Worm (Caenorhabditis elegans): ENCODE measurements around the gene grl-6.

grl-6 gene

ce11 chrX:6450839-6451491 is at the start of gene grl-6, which contains the start of gene K10C2.6:
Gene grl-6 (minus strand): TSS chrX:6450939.
Gene K10C2.6 (plus strand): TSS chrX:6451441.
- TF ChIP-seq med-1 (GFP tag; optimal IDR thresholded peaks at IDR 0.05; ENCODE audit: insufficient read depth) (no peak), cog-1 (tag; optimal IDR thresholded peaks at IDR 0.05) (no peak)

- TF ChIP-seq flt-1 (GFP tag; IDR thresholded peaks at IDR 0.05) (no peak), med-1 (GFP tag; optimal IDR thresholded peaks at IDR 0.05; ENCODE audit: insufficient read depth) (no peak), ref-1 (GFP tag; conservative IDR thresholded peaks at IDR 0.05) (no peak), tab-1 (GFP tag; IDR thresholded peaks at IDR 0.05) (no peak), T22C8.4 (GFP tag; IDR thresholded peaks at IDR 0.05) (no peak), cog-1 (tag; optimal IDR thresholded peaks at IDR 0.05) (no peak), ztf-29 (GFP tag; IDR thresholded peaks at IDR 0.05) (no peak), klf-2 (GFP tag; conservative IDR thresholded peaks at IDR 0.05) (no peak), ztf-23 (GFP tag; IDR thresholded peaks at IDR 0.05) (no peak)
Observed at ce11 chrX:6499736-6500135, 49.0 kb upstream of the grl-6 start, which contains the start of gene actl-1. Gene actl-1 (minus strand): TSS chrX:6499836.

ce11 chrX:6484780-6485179 is 34.0 kb upstream of the grl-6 start, which contains the start of gene gar-1:
Gene gar-1 (minus strand): TSS chrX:6484880.
- TF ChIP-seq flt-1 (GFP tag; IDR thresholded peaks at IDR 0.05), result no peak
- no peak for TF ChIP-seq klf-2 (GFP tag; conservative IDR thresholded peaks at IDR 0.05)
- no peak for TF ChIP-seq tab-1 (GFP tag; IDR thresholded peaks at IDR 0.05)
- no peak for TF ChIP-seq med-1 (GFP tag; optimal IDR thresholded peaks at IDR 0.05; ENCODE audit: insufficient read depth)
- no peak for TF ChIP-seq cog-1 (tag; optimal IDR thresholded peaks at IDR 0.05)
- TF ChIP-seq ztf-29 (GFP tag; IDR thresholded peaks at IDR 0.05), result no peak
- TF ChIP-seq ref-1 (GFP tag; conservative IDR thresholded peaks at IDR 0.05), result no peak
- no peak for TF ChIP-seq ztf-23 (GFP tag; IDR thresholded peaks at IDR 0.05)
- no peak for TF ChIP-seq T22C8.4 (GFP tag; IDR thresholded peaks at IDR 0.05)

- no peak for TF ChIP-seq tab-1 (GFP tag; IDR thresholded peaks at IDR 0.05)
- TF ChIP-seq flt-1 (GFP tag; IDR thresholded peaks at IDR 0.05), result no peak
Observed at ce11 chrX:6476540-6476939, 25.8 kb upstream of the grl-6 start, which contains the start of gene C15B12.1. Gene C15B12.1 (plus strand): TSS chrX:6476810.

ce11 chrX:6473698-6474314 is 23.1 kb upstream of the grl-6 start, which contains the start of the genes C15B12.4 and C15B12.8:
Gene C15B12.4 (minus strand): TSS chrX:6473748.
Gene C15B12.8 (plus strand): TSS chrX:6474264.
- TF ChIP-seq klf-2 (GFP tag; conservative IDR thresholded peaks at IDR 0.05), result no peak
- no peak for TF ChIP-seq cog-1 (tag; optimal IDR thresholded peaks at IDR 0.05)
- TF ChIP-seq ztf-29 (GFP tag; IDR thresholded peaks at IDR 0.05), result no peak
- TF ChIP-seq ztf-23 (GFP tag; IDR thresholded peaks at IDR 0.05), result no peak
- TF ChIP-seq tab-1 (GFP tag; IDR thresholded peaks at IDR 0.05), result no peak
- TF ChIP-seq T22C8.4 (GFP tag; IDR thresholded peaks at IDR 0.05), result no peak
- no peak for TF ChIP-seq flt-1 (GFP tag; IDR thresholded peaks at IDR 0.05)
- TF ChIP-seq ref-1 (GFP tag; conservative IDR thresholded peaks at IDR 0.05), result no peak
- no peak for TF ChIP-seq med-1 (GFP tag; optimal IDR thresholded peaks at IDR 0.05; ENCODE audit: insufficient read depth)

- TF ChIP-seq med-1 (GFP tag; optimal IDR thresholded peaks at IDR 0.05; ENCODE audit: insufficient read depth) (no peak), tab-1 (GFP tag; IDR thresholded peaks at IDR 0.05) (no peak)
Observed at ce11 chrX:6468499-6468898, 17.8 kb upstream of the grl-6 start, which contains the start of gene C15B12.9. Gene C15B12.9 (plus strand): TSS chrX:6468799.

ce11 chrX:6467462-6467861 is 16.7 kb upstream of the grl-6 start, which contains the start of gene C15B12.3:
Gene C15B12.3 (minus strand): TSS chrX:6467562.
- TF ChIP-seq klf-2 (GFP tag; conservative IDR thresholded peaks at IDR 0.05), result no peak
- no peak for TF ChIP-seq flt-1 (GFP tag; IDR thresholded peaks at IDR 0.05)
- no peak for TF ChIP-seq tab-1 (GFP tag; IDR thresholded peaks at IDR 0.05)
- TF ChIP-seq ztf-29 (GFP tag; IDR thresholded peaks at IDR 0.05), result no peak
- TF ChIP-seq ref-1 (GFP tag; conservative IDR thresholded peaks at IDR 0.05), result no peak
- TF ChIP-seq med-1 (GFP tag; optimal IDR thresholded peaks at IDR 0.05; ENCODE audit: insufficient read depth), result no peak
- no peak for TF ChIP-seq ztf-23 (GFP tag; IDR thresholded peaks at IDR 0.05)
- no peak for TF ChIP-seq cog-1 (tag; optimal IDR thresholded peaks at IDR 0.05)
- TF ChIP-seq T22C8.4 (GFP tag; IDR thresholded peaks at IDR 0.05), result no peak

ce11 chrX:6462995-6463462 is 12.3 kb upstream of the grl-6 start, which contains the start of gene C15B12.2:
Gene C15B12.2 (plus strand): TSS chrX:6463412.
- TF ChIP-seq cog-1 (tag; optimal IDR thresholded peaks at IDR 0.05) (no peak), flt-1 (GFP tag; IDR thresholded peaks at IDR 0.05) (no peak), ztf-23 (GFP tag; IDR thresholded peaks at IDR 0.05) (no peak), ref-1 (GFP tag; conservative IDR thresholded peaks at IDR 0.05) (no peak), tab-1 (GFP tag; IDR thresholded peaks at IDR 0.05) (no peak), klf-2 (GFP tag; conservative IDR thresholded peaks at IDR 0.05) (no peak), ztf-29 (GFP tag; IDR thresholded peaks at IDR 0.05) (no peak), med-1 (GFP tag; optimal IDR thresholded peaks at IDR 0.05; ENCODE audit: insufficient read depth) (no peak), T22C8.4 (GFP tag; IDR thresholded peaks at IDR 0.05) (no peak)

- TF ChIP-seq ztf-23 (GFP tag; IDR thresholded peaks at IDR 0.05) (no peak), med-1 (GFP tag; optimal IDR thresholded peaks at IDR 0.05; ENCODE audit: insufficient read depth) (no peak), T22C8.4 (GFP tag; IDR thresholded peaks at IDR 0.05) (no peak), cog-1 (tag; optimal IDR thresholded peaks at IDR 0.05) (no peak), klf-2 (GFP tag; conservative IDR thresholded peaks at IDR 0.05) (no peak), ztf-29 (GFP tag; IDR thresholded peaks at IDR 0.05) (no peak), flt-1 (GFP tag; IDR thresholded peaks at IDR 0.05) (no peak), ref-1 (GFP tag; conservative IDR thresholded peaks at IDR 0.05) (no peak), tab-1 (GFP tag; IDR thresholded peaks at IDR 0.05) (no peak)
Observed at ce11 chrX:6462479-6462878, 11.7 kb upstream of the grl-6 start.

Data from whole organism, midembryonic.